Worm (Caenorhabditis elegans): ENCODE data around the gene osm-12.

ce11 chrIII:12233493-12233892 is 31.2 kb upstream of the osm-12 start:
- TF ChIP-seq hmg-20 (GFP tag; IDR thresholded peaks at IDR 0.05) = no peak
- no peak for TF ChIP-seq sptf-2 (GFP tag; optimal IDR thresholded peaks at IDR 0.05)
- no peak for TF ChIP-seq B0261.1 (tag; optimal IDR thresholded peaks at IDR 0.05)
- no peak for TF ChIP-seq chd-7 (tag; optimal IDR thresholded peaks at IDR 0.05)
- TF ChIP-seq unc-62 (GFP tag; optimal IDR thresholded peaks at IDR 0.05) = no peak
- TF ChIP-seq lsl-1 (GFP tag; optimal IDR thresholded peaks at IDR 0.05) = no peak
- TF ChIP-seq F37B4.10 (GFP tag; IDR thresholded peaks at IDR 0.05) = no peak
- TF ChIP-seq F52B5.7 (tag; optimal IDR thresholded peaks at IDR 0.05) = no peak
- no peak for TF ChIP-seq tbx-9 (tag; optimal IDR thresholded peaks at IDR 0.05; ENCODE audit: borderline replicate concordance)
- no peak for TF ChIP-seq F49E8.2 (tag; optimal IDR thresholded peaks at IDR 0.05; ENCODE audit: insufficient read depth)
- no peak for TF ChIP-seq lir-1 (GFP tag; conservative IDR thresholded peaks at IDR 0.05)
- no peak for TF ChIP-seq ceh-100 (GFP tag; IDR thresholded peaks at IDR 0.05)
- TF ChIP-seq F10E7.11 (tag; optimal IDR thresholded peaks at IDR 0.05) = no peak
- no peak for TF ChIP-seq C06A6.2 (GFP tag; conservative IDR thresholded peaks at IDR 0.05)
